Worm (Caenorhabditis elegans): ENCODE data around the gene srz-90.

ce11 chrV:17540295-17540694 is 12.5 kb downstream of the srz-90 start, which contains the start of gene srz-25:
- TF ChIP-seq him-1 (tag; optimal IDR thresholded peaks at IDR 0.05) (no peak), dao-5 (tag; optimal IDR thresholded peaks at IDR 0.05) (no peak), W03F9.2 (tag; optimal IDR thresholded peaks at IDR 0.05) (no peak)
